Fruit fly (Drosophila melanogaster) whole organism, embryonic: Measurements from ENCODE around the gene kairos.

Source experiments
- B-H1 ChIP-seq: fragments of 200-800 bp; sonication (Bioruptor generic); IDR thresholded peaks from 3 replicates; pipeline ENCODE4 v1.3.6; 2022; ENCODE audit warnings: missing biosample characterization, missing genetic modification characterization
- CG10147 ChIP-seq: fragments of 200-800 bp; sonication (Bioruptor generic); optimal IDR thresholded peaks from 2 replicates; lab custom pipeline; 2019; ENCODE audit warnings: missing biosample characterization, mild to moderate bottlenecking, missing genetic modification characterization, moderate library complexity
- CG11085 ChIP-seq: fragments of 200-800 bp; sonication (Bioruptor generic); IDR thresholded peaks from 2 replicates; pipeline ENCODE4 v1.3.6; 2022; ENCODE audit warnings: missing biosample characterization, missing genetic modification characterization
- CG11695 ChIP-seq: fragments of 200-800 bp; sonication (Bioruptor generic); IDR thresholded peaks from 3 replicates; pipeline ENCODE4 v1.3.6; 2022; ENCODE audit warnings: missing biosample characterization, missing genetic modification characterization
- CG12236 ChIP-seq: fragments of 200-800 bp; sonication (Bioruptor generic); optimal IDR thresholded peaks from 2 replicates; lab custom pipeline; 2016; ENCODE audit warnings: missing biosample characterization, missing genetic modification characterization
- CG14860 ChIP-seq: fragments of 200-800 bp; sonication (Bioruptor generic); IDR thresholded peaks from 3 replicates; pipeline ENCODE4 v1.3.6; 2022; ENCODE audit warnings: missing biosample characterization, missing genetic modification characterization; ENCODE audit not compliant: partially characterized antibody
- CG17361 ChIP-seq: fragments of 200-800 bp; sonication (Bioruptor generic); IDR thresholded peaks from 3 replicates; pipeline ENCODE4 v1.3.6; 2022; ENCODE audit warnings: missing biosample characterization, missing genetic modification characterization
- CG1792 ChIP-seq: fragments of 200-800 bp; sonication (Bioruptor generic); optimal IDR thresholded peaks from 2 replicates; lab custom pipeline; 2016; ENCODE audit warnings: missing biosample characterization, missing genetic modification characterization
- CG18011 ChIP-seq: fragments of 200-800 bp; sonication (Bioruptor generic); optimal IDR thresholded peaks from 2 replicates; lab custom pipeline; 2017; ENCODE audit warnings: missing biosample characterization, missing genetic modification characterization, mild to moderate bottlenecking, moderate library complexity, missing genotype
- CG2889 ChIP-seq: fragments of 200-800 bp; sonication (Bioruptor generic); IDR thresholded peaks from 3 replicates; pipeline ENCODE4 v1.3.6; 2022; ENCODE audit warnings: missing biosample characterization, missing genetic modification characterization
- CG31365 ChIP-seq: fragments of 200-800 bp; sonication (Bioruptor generic); optimal IDR thresholded peaks from 2 replicates; lab custom pipeline; 2018; ENCODE audit warnings: missing biosample characterization, mild to moderate bottlenecking, missing genetic modification characterization
- CG32767 ChIP-seq: fragments of 200-800 bp; sonication (Bioruptor generic); IDR thresholded peaks from 2 replicates; pipeline ENCODE4 v1.3.6; 2022; ENCODE audit warnings: missing biosample characterization, missing genetic modification characterization
- CG33557 ChIP-seq: fragments of 200-800 bp; sonication (Bioruptor generic); optimal IDR thresholded peaks from 2 replicates; lab custom pipeline; 2019; ENCODE audit warnings: missing biosample characterization, mild to moderate bottlenecking, missing genetic modification characterization, moderate library complexity
- CG7357 ChIP-seq: fragments of 200-800 bp; sonication (Bioruptor generic); IDR thresholded peaks from 3 replicates; pipeline ENCODE4 v1.3.6; 2022; ENCODE audit warnings: missing biosample characterization, missing genetic modification characterization
- CG9215 ChIP-seq: fragments of 200-800 bp; sonication (Bioruptor generic); IDR thresholded peaks from 2 replicates; pipeline ENCODE4 v1.3.6; 2022; ENCODE audit warnings: missing biosample characterization, missing genetic modification characterization
- CG9797 ChIP-seq: fragments of 200-800 bp; sonication (Bioruptor generic); optimal IDR thresholded peaks from 3 replicates; lab custom pipeline; 2018; ENCODE audit warnings: missing biosample characterization, mild to moderate bottlenecking, missing genetic modification characterization
- Dad ChIP-seq: fragments of 200-800 bp; sonication (Bioruptor generic); optimal IDR thresholded peaks from 3 replicates; lab custom pipeline; 2016; ENCODE audit warnings: missing biosample characterization, missing genetic modification characterization
- Gsc ChIP-seq: fragments of 200-800 bp; sonication (Bioruptor generic); IDR thresholded peaks from 2 replicates; pipeline ENCODE4 v1.3.6; 2022; ENCODE audit warnings: missing biosample characterization, missing genetic modification characterization
- HLH3B ChIP-seq: fragments of 200-800 bp; sonication (Bioruptor generic); IDR thresholded peaks from 2 replicates; pipeline ENCODE4 v1.3.6; 2022; ENCODE audit warnings: missing biosample characterization, missing genetic modification characterization
- Max ChIP-seq: fragments of 200-800 bp; sonication (Bioruptor generic); optimal IDR thresholded peaks from 2 replicates; lab custom pipeline; 2016; ENCODE audit warnings: missing biosample characterization, mild to moderate bottlenecking, missing genetic modification characterization
- NC2α ChIP-seq: fragments of 200-800 bp; sonication (Bioruptor generic); optimal IDR thresholded peaks from 2 replicates; lab custom pipeline; 2016; ENCODE audit warnings: missing biosample characterization, missing genetic modification characterization
- Oli ChIP-seq: fragments of 200-800 bp; sonication (Bioruptor generic); optimal IDR thresholded peaks from 2 replicates; lab custom pipeline; 2018; ENCODE audit warnings: missing biosample characterization, mild to moderate bottlenecking, missing genetic modification characterization, moderate library complexity
- Six4 ChIP-seq: fragments of 200-800 bp; sonication (Bioruptor generic); optimal IDR thresholded peaks from 2 replicates; lab custom pipeline; 2016; ENCODE audit warnings: missing biosample characterization, missing genetic modification characterization
- Spps ChIP-seq: fragments of 200-800 bp; sonication (Bioruptor generic); optimal IDR thresholded peaks from 2 replicates; lab custom pipeline; 2018; ENCODE audit warnings: missing biosample characterization, mild to moderate bottlenecking, missing genetic modification characterization
- ac ChIP-seq: fragments of 200-800 bp; sonication (Bioruptor generic); optimal IDR thresholded peaks from 3 replicates; lab custom pipeline; 2017; ENCODE audit warnings: missing biosample characterization, mild to moderate bottlenecking, missing genetic modification characterization
- bbx ChIP-seq: fragments of 200-800 bp; sonication (Bioruptor generic); IDR thresholded peaks from 2 replicates; pipeline ENCODE4 v1.3.6; 2022; ENCODE audit warnings: missing biosample characterization, missing genetic modification characterization; ENCODE audit not compliant: partially characterized antibody
- disco-r ChIP-seq: fragments of 200-800 bp; sonication (Bioruptor generic); optimal IDR thresholded peaks from 2 replicates; lab custom pipeline; 2016; ENCODE audit warnings: missing biosample characterization, missing genetic modification characterization
- esg ChIP-seq: fragments of 200-800 bp; sonication (Bioruptor generic); conservative IDR thresholded peaks from 2 replicates; pipeline ENCODE4 v1.3.6; 2022; ENCODE audit warnings: missing biosample characterization, missing genetic modification characterization
- eve ChIP-seq, 2 experiments: fragments of >200 bp; optimal IDR thresholded peaks; 2 replicates each; lab custom pipeline; 2017; ENCODE audit warnings: missing biosample characterization in 2 of 2, missing genetic modification characterization in 2 of 2
- exex ChIP-seq: fragments of 200-800 bp; sonication (Bioruptor generic); optimal IDR thresholded peaks from 4 replicates; lab custom pipeline; 2018; ENCODE audit warnings: missing biosample characterization, mild to moderate bottlenecking, missing genetic modification characterization, moderate library complexity
- fu2 ChIP-seq: fragments of 200-800 bp; sonication (Bioruptor generic); optimal IDR thresholded peaks from 2 replicates; lab custom pipeline; 2016; ENCODE audit warnings: missing biosample characterization, missing genetic modification characterization
- grau ChIP-seq: fragments of 200-800 bp; optimal IDR thresholded peaks from 3 replicates; lab custom pipeline; 2019; ENCODE audit warnings: missing biosample characterization, mild to moderate bottlenecking, missing genetic modification characterization, moderate library complexity
- gt ChIP-seq: fragments of 200-800 bp; sonication (Bioruptor generic); IDR thresholded peaks from 2 replicates; pipeline ENCODE4 v1.3.6; 2022; ENCODE audit warnings: missing biosample characterization, missing genetic modification characterization
- ken ChIP-seq: fragments of 200-800 bp; sonication (Bioruptor generic); IDR thresholded peaks from 3 replicates; pipeline ENCODE4 v1.3.6; 2022; ENCODE audit warnings: missing biosample characterization, missing genetic modification characterization
- lbe ChIP-seq: fragments of 200-800 bp; sonication (Bioruptor generic); optimal IDR thresholded peaks from 2 replicates; lab custom pipeline; 2016; ENCODE audit warnings: missing biosample characterization, mild to moderate bottlenecking, missing genetic modification characterization
- maf-S ChIP-seq: fragments of 200-800 bp; sonication (Bioruptor generic); optimal IDR thresholded peaks from 2 replicates; lab custom pipeline; 2016; ENCODE audit warnings: missing biosample characterization, missing genetic modification characterization
- nerfin-1 ChIP-seq: fragments of 200-800 bp; sonication (Bioruptor generic); optimal IDR thresholded peaks from 3 replicates; lab custom pipeline; 2019; ENCODE audit warnings: missing biosample characterization, mild to moderate bottlenecking, missing genetic modification characterization, moderate library complexity
- pnt ChIP-seq: fragments of 200-800 bp; sonication (Bioruptor generic); optimal IDR thresholded peaks from 3 replicates; lab custom pipeline; 2016; ENCODE audit warnings: missing biosample characterization, missing genetic modification characterization
- scrt ChIP-seq: fragments of 200-800 bp; sonication (Bioruptor generic); optimal IDR thresholded peaks from 2 replicates; lab custom pipeline; 2018; ENCODE audit warnings: missing biosample characterization, mild to moderate bottlenecking, missing genetic modification characterization, moderate library complexity
- sim ChIP-seq: fragments of 200-800 bp; sonication (Bioruptor generic); IDR thresholded peaks from 2 replicates; pipeline ENCODE4 v1.3.6; 2022; ENCODE audit warnings: missing biosample characterization, missing genetic modification characterization
- slp2 ChIP-seq: fragments of 200-800 bp; sonication (Bioruptor generic); optimal IDR thresholded peaks from 2 replicates; lab custom pipeline; 2016; ENCODE audit warnings: missing biosample characterization, missing genetic modification characterization
- sna ChIP-seq: fragments of 200-800 bp; sonication (Bioruptor generic); IDR thresholded peaks from 2 replicates; pipeline ENCODE4 v1.3.6; 2022; ENCODE audit warnings: missing biosample characterization, missing genetic modification characterization; ENCODE audit not compliant: partially characterized antibody
- tap ChIP-seq: fragments of 200-800 bp; optimal IDR thresholded peaks from 3 replicates; lab custom pipeline; 2019; ENCODE audit warnings: missing biosample characterization, mild to moderate bottlenecking, missing genetic modification characterization, moderate library complexity
- tgo ChIP-seq: fragments of 200-800 bp; sonication (Bioruptor generic); IDR thresholded peaks from 3 replicates; pipeline ENCODE4 v1.3.6; 2022; ENCODE audit warnings: missing biosample characterization, missing genetic modification characterization
- tna ChIP-seq: fragments of 200-800 bp; sonication (Bioruptor generic); IDR thresholded peaks from 2 replicates; pipeline ENCODE4 v1.3.6; 2022; ENCODE audit warnings: missing biosample characterization, missing genetic modification characterization; ENCODE audit not compliant: partially characterized antibody
- toy ChIP-seq: fragments of 200-800 bp; sonication (Bioruptor generic); IDR thresholded peaks from 2 replicates; pipeline ENCODE4 v1.3.6; 2022; ENCODE audit warnings: missing biosample characterization, missing genetic modification characterization
- twi ChIP-seq: fragments of 200-800 bp; optimal IDR thresholded peaks from 2 replicates; lab custom pipeline; 2019; ENCODE audit warnings: missing biosample characterization, mild to moderate bottlenecking, missing genetic modification characterization, moderate library complexity
- usp ChIP-seq: fragments of >200 bp; optimal IDR thresholded peaks from 2 replicates; lab custom pipeline; 2017; ENCODE audit warnings: missing biosample characterization, missing genetic modification characterization
- wek ChIP-seq: fragments of 200-800 bp; sonication (Bioruptor generic); optimal IDR thresholded peaks from 3 replicates; lab custom pipeline; 2018; ENCODE audit warnings: missing biosample characterization, mild to moderate bottlenecking, missing genetic modification characterization, moderate library complexity

Gene kairos

dm6 chrX:18370775-18371735 lies 15.1 kb upstream of the kairos start (continued):
- TF ChIP-seq wek (GFP tag; lab: Kevin White, UChicago) (no peak), CG17361 (peak; percentile 33; the same call in 1 of the 3 replicates), CG14860 (GFP tag; lab: Robert Waterston, UW) (peak; percentile 97), tap (tag; lab: Kevin White, UChicago) (no peak), NC2α (GFP tag; lab: Kevin White, UChicago) (no peak), twi (tag; lab: Kevin White, UChicago) (no peak), usp (GFP tag; lab: Kevin White, UChicago) (no peak), esg (GFP tag; lab: Robert Waterston, UW) (no peak), toy (GFP tag; lab: Robert Waterston, UW) (no peak), CG2889 (GFP tag; lab: Robert Waterston, UW) (no peak), CG33557 (GFP tag; lab: Kevin White, UChicago) (no peak), scrt (GFP tag; lab: Kevin White, UChicago) (peak; percentile 88), sna (GFP tag; lab: Robert Waterston, UW) (peak; percentile 98), maf-S (GFP tag; lab: Kevin White, UChicago) (peak; percentile 52), ac (GFP tag; lab: Kevin White, UChicago) (no peak), Gsc (GFP tag; lab: Robert Waterston, UW) (no peak), fu2 (GFP tag; lab: Kevin White, UChicago) (no peak), CG7357 (no peak), pnt (GFP tag; lab: Kevin White, UChicago) (no peak), CG18011 (GFP tag; lab: Kevin White, UChicago) (no peak), disco-r (GFP tag; lab: Kevin White, UChicago) (no peak), Max (GFP tag; lab: Kevin White, UChicago) (peak; percentile 11), ken (GFP tag; lab: Robert Waterston, UW) (no peak; the same call in 2 of the 3 replicates), slp2 (GFP tag; lab: Kevin White, UChicago) (no peak), CG1792 (GFP tag; lab: Kevin White, UChicago) (peak; percentile 25), tna (GFP tag; lab: Robert Waterston, UW) (peak; percentile 97), CG9215 (GFP tag; lab: Robert Waterston, UW) (0 out of 2 replicates have a peak, but pooled peaks have one; percentile 19), CG10147 (GFP tag; lab: Kevin White, UChicago) (peak; percentile 13), CG11085 (GFP tag; lab: Robert Waterston, UW) (0 out of 2 replicates have a peak, but pooled peaks have one; percentile 21), bbx (GFP tag; lab: Robert Waterston, UW) (peak; percentile 99), Oli (tag; lab: Kevin White, UChicago) (no peak), HLH3B (GFP tag; lab: Robert Waterston, UW) (no peak), B-H1 (GFP tag; lab: Robert Waterston, UW) (no peak), tgo (GFP tag; lab: Robert Waterston, UW) (no peak), CG11695 (0 out of 3 replicates have a peak, but pooled peaks have one; percentile 38), Spps (tag; lab: Kevin White, UChicago) (no peak), CG31365 (tag; lab: Kevin White, UChicago) (no peak), CG9797 (GFP tag; lab: Kevin White, UChicago) (peak; percentile 93), exex (tag; lab: Kevin White, UChicago) (no peak), nerfin-1 (peak; percentile 3), eve (GFP tag; optimal IDR thresholded peaks at IDR 0.05; lab: Kevin White, UChicago) (no peak), grau (tag; lab: Kevin White, UChicago) (no peak), CG12236 (GFP tag; lab: Kevin White, UChicago) (no peak), gt (GFP tag; lab: Robert Waterston, UW) (no peak), CG32767 (GFP tag; lab: Robert Waterston, UW) (no peak; the same call in 1 of the 2 replicates), Six4 (no peak), Dad (peak; percentile 6), lbe (GFP tag; lab: Kevin White, UChicago) (peak; percentile 20), sim (GFP tag; lab: Robert Waterston, UW) (no peak)
